Worm (Caenorhabditis elegans) whole organism, L3 larva: Measurements from ENCODE around the gene T05A7.1.

Experiments
- aly-2 ChIP-seq: fragments of 150-350 bp; optimal IDR thresholded peaks from 2 replicates; lab custom pipeline; 2014; ENCODE audit warnings: missing biosample characterization, missing genetic modification characterization
- ceh-82 ChIP-seq: fragments of 150-350 bp; optimal IDR thresholded peaks from 2 replicates; lab custom pipeline; 2014; ENCODE audit warnings: missing biosample characterization, missing genetic modification characterization
- nhr-11 ChIP-seq: fragments of 150-350 bp; optimal IDR thresholded peaks from 2 replicates; lab custom pipeline; 2014; ENCODE audit warnings: missing biosample characterization, missing genetic modification characterization
- nhr-28 ChIP-seq: fragments of 150-350 bp; optimal IDR thresholded peaks from 2 replicates; lab custom pipeline; 2014; ENCODE audit warnings: missing biosample characterization, missing genetic modification characterization
- sea-2 ChIP-seq: fragments of 150-350 bp; sonication (generic microtip); optimal IDR thresholded peaks from 4 replicates; lab custom pipeline; 2014; ENCODE audit warnings: missing biosample characterization, missing genetic modification reagents, missing genetic modification characterization
- unc-62 ChIP-seq: fragments of 150-350 bp; sonication (generic microtip); optimal IDR thresholded peaks from 4 replicates; lab custom pipeline; 2014; ENCODE audit warnings: missing biosample characterization, missing genetic modification reagents, missing genetic modification characterization

ce11 chrII:4650072-4650471 is 27.9 kb upstream of the T05A7.1 start:
- TF ChIP-seq ceh-82 (tag; lab: Kevin White, UChicago) (no peak), aly-2 (tag; lab: Kevin White, UChicago) (no peak), sea-2 (GFP tag; lab: Kevin White, UChicago) (no peak), unc-62 (GFP tag; lab: Kevin White, UChicago) (no peak), nhr-28 (tag; lab: Kevin White, UChicago) (no peak), nhr-11 (tag; lab: Kevin White, UChicago) (no peak)
